Fruit fly (Drosophila melanogaster): ENCODE measurements around the gene Usp2.

The Usp2 gene

DNA sequence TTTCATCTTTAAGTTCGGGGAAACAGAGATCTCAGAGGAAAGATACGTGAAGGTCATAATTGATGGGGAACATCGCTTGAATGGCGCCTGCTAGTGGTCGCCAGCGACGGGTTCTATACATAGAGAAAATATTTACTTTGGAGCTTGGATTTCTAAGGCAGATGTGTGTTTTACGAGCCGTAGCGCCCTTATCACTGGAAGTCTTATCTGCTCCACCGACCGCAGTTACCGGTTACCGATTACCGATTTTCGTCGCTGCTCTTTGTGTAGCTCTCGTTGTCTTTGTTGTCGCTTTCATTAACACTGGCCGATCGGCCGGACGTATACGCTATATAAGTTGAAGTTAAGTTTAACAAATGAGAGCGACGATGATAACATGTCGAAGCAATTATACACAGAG is 35.0 kb downstream of the Usp2 start (continued):
- TF ChIP-seq Med (GFP tag) (no peak), amos (GFP tag; IDR thresholded peaks at IDR 0.05; ENCODE audit: partially characterized antibody) (peak; percentile 18; the same call in 1 of the 2 replicates), CG6813 (GFP tag; optimal IDR thresholded peaks at IDR 0.05) (no peak), unpg (GFP tag; optimal IDR thresholded peaks at IDR 0.05) (no peak), trem (tag; optimal IDR thresholded peaks at IDR 0.05) (no peak), CG9437 (GFP tag; optimal IDR thresholded peaks at IDR 0.05) (no peak), CG31441 (GFP tag; IDR thresholded peaks at IDR 0.05) (no peak), HLHmδ (GFP tag; optimal IDR thresholded peaks at IDR 0.05) (no peak), Xrp1 (GFP tag; IDR thresholded peaks at IDR 0.05) (0 out of 2 replicates have a peak, but pooled peaks have one; percentile 4), CG2199 (GFP tag; IDR thresholded peaks at IDR 0.05) (peak; percentile 89), CG11560 (tag; IDR thresholded peaks at IDR 0.05) (no peak), CG16863 (GFP tag; optimal IDR thresholded peaks at IDR 0.05) (no peak), CG4820 (GFP tag; optimal IDR thresholded peaks at IDR 0.05) (no peak), Camta (GFP tag; optimal IDR thresholded peaks at IDR 0.05) (no peak), CG12744 (GFP tag; optimal IDR thresholded peaks at IDR 0.05) (no peak), Stat92E (GFP tag; optimal IDR thresholded peaks at IDR 0.05) (peak in 1 of 3 experiments; percentile 8), cas (GFP tag; IDR thresholded peaks at IDR 0.05) (no peak), CG12219 (GFP tag; optimal IDR thresholded peaks at IDR 0.05) (no peak), en (GFP tag; optimal IDR thresholded peaks at IDR 0.05) (no peak), MBD-R2 (GFP tag; IDR thresholded peaks at IDR 0.05) (no peak), CG13775 (GFP tag; optimal IDR thresholded peaks at IDR 0.05) (no peak), Pdp1 (GFP tag; optimal IDR thresholded peaks at IDR 0.05) (peak in 1 of 2 experiments; percentile 16), sug (tag; optimal IDR thresholded peaks at IDR 0.05) (peak; percentile 55), trh (GFP tag; optimal IDR thresholded peaks at IDR 0.05) (no peak), ro (GFP tag; IDR thresholded peaks at IDR 0.05) (no peak), Lhr (GFP tag; optimal IDR thresholded peaks at IDR 0.05) (no peak), org-1 (GFP tag; optimal IDR thresholded peaks at IDR 0.05) (no peak), row (GFP tag; IDR thresholded peaks at IDR 0.05) (no peak), Dref (GFP tag; IDR thresholded peaks at IDR 0.05) (no peak), Mrtf (GFP tag; IDR thresholded peaks at IDR 0.05) (no peak), caup (GFP tag; optimal IDR thresholded peaks at IDR 0.05; ENCODE audit: severe bottlenecking) (no peak), NFAT (GFP tag; IDR thresholded peaks at IDR 0.05) (no peak), Max (GFP tag; optimal IDR thresholded peaks at IDR 0.05) (no peak), exex (tag; optimal IDR thresholded peaks at IDR 0.05) (peak; percentile 19), grn (GFP tag; optimal IDR thresholded peaks at IDR 0.05) (peak; percentile 66), CG11723 (GFP tag; optimal IDR thresholded peaks at IDR 0.05) (no peak), pum (GFP tag; optimal IDR thresholded peaks at IDR 0.05) (no peak), Awh (GFP tag; IDR thresholded peaks at IDR 0.05) (no peak), GATAe (GFP tag; conservative IDR thresholded peaks at IDR 0.05) (peak; percentile 39; the same call in 1 of the 2 replicates), CG34376 (GFP tag; optimal IDR thresholded peaks at IDR 0.05) (peak; percentile 71), CG8281 (tag; optimal IDR thresholded peaks at IDR 0.05) (no peak), Side (GFP tag; optimal IDR thresholded peaks at IDR 0.05) (no peak), grau (tag; optimal IDR thresholded peaks at IDR 0.05) (no peak), tup (GFP tag; optimal IDR thresholded peaks at IDR 0.05) (no peak), mirr (GFP tag; optimal IDR thresholded peaks at IDR 0.05) (peak; percentile 55)
